Worm (Caenorhabditis elegans) whole organism, L4/young adult: ENCODE measurements around the gene F19G12.11.
"Not testable (repeated sequence)": the region's sequence is repeated elsewhere in the genome, so short reads cannot be mapped to it uniquely, and the experiment has no call there.

Experiments
- dao-5 ChIP-seq: sonication (generic microtip); optimal IDR thresholded peaks from 2 replicates; lab custom pipeline; 2016; ENCODE audit warnings: missing genotype, missing genetic modification characterization, moderate library complexity, missing compliant biosample characterization
- him-1 ChIP-seq: sonication (generic microtip); optimal IDR thresholded peaks from 2 replicates; lab custom pipeline; 2016; ENCODE audit warnings: missing genotype, missing genetic modification reagents, missing genetic modification characterization, missing compliant biosample characterization

DNA sequence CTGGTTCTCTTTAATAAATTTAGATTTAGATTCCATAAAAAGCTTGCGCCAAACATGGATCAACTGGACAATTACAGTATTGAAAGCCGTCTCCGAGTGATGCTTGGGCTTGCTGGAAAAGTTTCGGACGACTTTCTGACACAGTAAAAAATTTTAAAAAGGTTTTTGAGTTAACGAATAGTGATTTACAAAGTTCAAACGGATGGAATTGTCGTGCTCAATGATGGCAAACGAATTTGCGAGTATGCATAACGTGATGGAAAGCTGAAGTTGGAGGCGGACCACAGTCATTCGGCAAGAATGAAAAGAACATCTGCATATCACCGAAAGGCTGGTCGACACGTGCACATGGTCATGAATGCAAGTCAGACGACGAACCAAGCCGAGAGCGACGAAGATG lies 22.4 kb downstream of the F19G12.11 start, which contains the start of gene ZK402.1:
- not testable (repeated sequence) for TF ChIP-seq dao-5; him-1 (tag; lab: Kevin White, UChicago)
